Worm (Caenorhabditis elegans): ENCODE measurements around the gene glb-27.

glb-27 gene

DNA sequence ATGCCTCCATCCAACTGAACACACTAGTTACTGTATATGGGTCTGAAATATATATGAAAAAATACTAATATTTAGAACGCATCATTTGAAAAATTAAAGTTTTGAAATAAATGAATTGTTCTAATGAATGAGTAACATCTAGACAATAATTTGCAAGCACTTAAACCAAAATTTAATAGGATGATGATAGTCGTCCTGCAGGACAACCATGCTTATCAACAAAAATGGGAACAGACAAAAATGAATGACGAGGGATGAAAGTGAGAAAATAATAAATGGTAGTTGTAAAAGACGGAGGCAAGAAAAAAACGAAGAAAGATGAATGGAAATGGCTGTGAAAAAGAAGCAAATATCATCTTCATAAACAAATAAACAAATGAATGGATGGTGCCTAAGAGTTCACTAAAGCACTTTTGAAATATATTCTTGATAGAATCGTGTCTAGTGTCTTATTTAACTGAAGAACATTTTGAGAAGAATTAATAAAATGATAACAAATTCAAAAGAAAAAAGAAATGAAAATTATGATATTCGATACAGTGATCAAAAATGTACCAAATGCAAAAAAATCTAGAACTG is 24.8 kb downstream of the glb-27 start, which contains the start of gene gldi-7:
Gene gldi-7, minus strand, starts transcription at position 42 of the 579 bp plus-strand sequence.
- no peak for TF ChIP-seq bed-1 (GFP tag; IDR thresholded peaks at IDR 0.05)
- TF ChIP-seq madf-3 (GFP tag; IDR thresholded peaks at IDR 0.05): no peak
- TF ChIP-seq ccch-3 (GFP tag; optimal IDR thresholded peaks at IDR 0.05): no peak
- TF ChIP-seq nhr-80 (tag; optimal IDR thresholded peaks at IDR 0.05): peak; percentile 33

DNA sequence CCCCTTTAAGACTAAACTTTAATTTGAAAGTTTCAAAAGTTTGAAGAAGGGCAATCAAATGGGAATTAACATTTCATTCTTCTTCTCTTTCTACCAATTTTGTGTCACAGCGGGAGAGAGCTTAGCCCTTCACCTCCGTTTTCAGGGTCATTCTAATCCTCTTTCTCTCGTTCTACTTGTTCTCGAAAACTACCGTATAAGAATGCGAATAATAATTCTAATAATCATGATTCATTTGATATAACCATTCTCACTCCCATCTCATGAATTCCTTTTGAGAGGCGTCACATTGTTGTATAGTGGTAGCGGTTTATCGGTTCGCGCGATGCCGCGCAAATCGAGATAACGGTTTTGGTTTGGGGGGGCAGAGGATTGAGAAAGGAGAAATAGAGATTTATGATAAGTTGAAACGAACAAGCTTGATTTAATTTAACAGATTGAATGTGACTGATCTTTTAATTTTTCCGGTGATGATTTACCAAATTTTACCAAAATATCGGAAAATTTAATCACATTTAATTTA is 26.8 kb downstream of the glb-27 start:
- TF ChIP-seq nhr-120 (GFP tag; IDR thresholded peaks at IDR 0.05): no peak

DNA sequence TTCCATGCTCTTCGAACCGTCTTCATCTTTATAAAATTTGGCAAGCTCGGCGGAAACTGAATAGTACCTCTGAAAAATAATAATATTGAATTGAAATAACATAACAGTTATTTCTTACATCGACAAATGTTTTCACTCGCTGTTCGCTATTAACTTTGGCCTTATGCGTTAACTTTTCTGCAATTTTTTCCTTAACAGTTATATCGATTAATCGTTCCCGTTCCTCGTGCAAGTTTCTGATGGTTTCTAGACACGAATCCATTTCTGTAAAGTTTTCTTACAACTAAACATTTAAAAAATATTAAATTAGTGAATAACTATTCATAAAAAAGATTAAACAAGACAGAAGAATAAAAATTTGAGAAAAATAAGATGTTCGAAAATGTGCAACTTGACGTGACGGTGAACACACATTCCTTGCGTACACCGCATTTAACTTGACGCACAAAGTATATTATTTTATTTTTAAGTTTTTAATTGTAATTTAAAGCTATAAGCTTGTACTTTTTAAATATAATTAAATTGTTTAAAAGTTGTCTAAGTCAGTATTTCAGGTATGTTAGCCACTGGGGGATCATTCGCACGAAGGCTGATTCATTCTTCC is 30.8 kb downstream of the glb-27 start, which contains the start of the genes prp-9 and mrps-18B:
Gene prp-9, minus strand, starts transcription at position 264 of the 604 bp plus-strand sequence.
Gene mrps-18B, plus strand, starts transcription at position 549 of the 604 bp plus-strand sequence.
- TF ChIP-seq him-1 (tag; optimal IDR thresholded peaks at IDR 0.05): no peak
- no peak for TF ChIP-seq hmg-20 (GFP tag; IDR thresholded peaks at IDR 0.05)
- TF ChIP-seq snpc-1.1 (tag; optimal IDR thresholded peaks at IDR 0.05; ENCODE audit: insufficient read depth): no peak
- TF ChIP-seq mcd-1 (GFP tag; IDR thresholded peaks at IDR 0.05): 0 out of 2 replicates have a peak, but pooled peaks have one; percentile 16
- no peak for TF ChIP-seq nhr-80 (tag; optimal IDR thresholded peaks at IDR 0.05)
- peak; percentile 33 for TF ChIP-seq attf-5 (GFP tag; optimal IDR thresholded peaks at IDR 0.05)
- TF ChIP-seq cebp-1 (GFP tag; IDR thresholded peaks at IDR 0.05): no peak
- no peak for TF ChIP-seq cebp-1 (tag; optimal IDR thresholded peaks at IDR 0.05)
- TF ChIP-seq lsl-1 (GFP tag; optimal IDR thresholded peaks at IDR 0.05): peak; percentile 34
- no peak for TF ChIP-seq lin-40 (tag; optimal IDR thresholded peaks at IDR 0.05)
- no peak for TF ChIP-seq ztf-6 (GFP tag; IDR thresholded peaks at IDR 0.05)
- TF ChIP-seq snpc-1.3 (tag; optimal IDR thresholded peaks at IDR 0.05; ENCODE audit: insufficient read depth): peak; percentile 74
- TF ChIP-seq ZK185.1 (tag; optimal IDR thresholded peaks at IDR 0.05; ENCODE audit: poor library complexity, severe bottlenecking): no peak
- TF ChIP-seq madf-6 (GFP tag; IDR thresholded peaks at IDR 0.05): peak; percentile 66; the same call in 1 of the 2 replicates
- no peak for TF ChIP-seq snpc-4 (GFP tag; optimal IDR thresholded peaks at IDR 0.05)
- TF ChIP-seq snpc-4 (tag; optimal IDR thresholded peaks at IDR 0.05): peak in 1 of 4 experiments; percentile 13
- TF ChIP-seq F23B12.7 (tag; optimal IDR thresholded peaks at IDR 0.05; ENCODE audit: insufficient read depth): peak; percentile 27
- TF ChIP-seq lin-54 (GFP tag; optimal IDR thresholded peaks at IDR 0.05): peak; percentile 21

DNA sequence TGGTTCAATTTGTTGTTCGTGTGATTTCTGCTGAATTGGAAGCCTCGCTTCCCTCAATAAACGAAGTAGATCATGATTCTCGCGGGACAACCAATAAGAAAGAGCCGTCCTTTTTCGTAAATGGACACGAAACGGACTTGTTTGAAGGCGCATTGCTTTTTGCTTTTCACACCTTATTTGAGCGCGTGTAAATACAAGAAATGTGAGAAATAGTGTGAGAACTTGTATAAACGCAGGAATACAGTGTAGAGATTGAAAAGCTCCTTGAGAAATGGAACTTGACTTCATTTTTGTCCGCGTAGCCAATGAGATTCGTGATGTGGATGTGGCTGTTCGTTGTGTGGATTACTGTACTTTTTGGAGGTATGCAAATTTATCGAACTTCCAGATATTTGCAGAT is 35.4 kb downstream of the glb-27 start, which contains the start of gene cht-2:
Gene cht-2, plus strand, starts transcription at position 301 of the 400 bp plus-strand sequence.
- TF ChIP-seq repo-1 (tag; optimal IDR thresholded peaks at IDR 0.05) (no peak), fkh-3 (tag; optimal IDR thresholded peaks at IDR 0.05) (no peak), lag-1 (GFP tag; IDR thresholded peaks at IDR 0.05) (no peak), F10E7.11 (tag; optimal IDR thresholded peaks at IDR 0.05) (no peak), Y79H2A.3 (GFP tag; conservative IDR thresholded peaks at IDR 0.05) (no peak), C17E4.6 (GFP tag; IDR thresholded peaks at IDR 0.05) (no peak), lin-35 (GFP tag; optimal IDR thresholded peaks at IDR 0.05) (no peak), ztf-25 (GFP tag; IDR thresholded peaks at IDR 0.05) (no peak)
